Fruit fly (Drosophila melanogaster) whole organism, embryonic: ENCODE results near the gene put.
A peak's percentile ranks its signal among the peaks of the same experiment; 100 is the strongest.

Experiments used
- BEAF-32 ChIP-seq: fragments of 200-800 bp; sonication (Bioruptor generic); optimal IDR thresholded peaks from 3 replicates; lab custom pipeline; 2017; ENCODE audit warnings: missing biosample characterization, missing genetic modification characterization, mild to moderate bottlenecking, moderate library complexity, missing genetic modification reagents
- C15 ChIP-seq: fragments of 200-800 bp; sonication (Bioruptor generic); IDR thresholded peaks from 3 replicates; pipeline ENCODE4 v1.3.6; 2022; ENCODE audit warnings: missing biosample characterization, missing genetic modification characterization
- CG10274 ChIP-seq: fragments of 200-800 bp; sonication (Bioruptor generic); optimal IDR thresholded peaks from 3 replicates; lab custom pipeline; 2017; ENCODE audit warnings: missing biosample characterization, mild to moderate bottlenecking, missing genetic modification characterization
- CG10543 ChIP-seq: fragments of 200-800 bp; sonication (Bioruptor generic); optimal IDR thresholded peaks from 3 replicates; lab custom pipeline; 2017; ENCODE audit warnings: missing biosample characterization, mild to moderate bottlenecking, missing genetic modification characterization, moderate library complexity
- CG11456 ChIP-seq: fragments of 200-800 bp; sonication (Bioruptor generic); IDR thresholded peaks from 3 replicates; pipeline ENCODE4 v1.3.6; 2022; ENCODE audit warnings: missing biosample characterization, missing genetic modification characterization
- CG12744 ChIP-seq: fragments of 200-800 bp; sonication (Bioruptor generic); optimal IDR thresholded peaks from 2 replicates; lab custom pipeline; 2016; ENCODE audit warnings: missing biosample characterization, missing genetic modification characterization
- CG1602 ChIP-seq: fragments of 200-800 bp; sonication (Bioruptor generic); optimal IDR thresholded peaks from 3 replicates; lab custom pipeline; 2016; ENCODE audit warnings: missing biosample characterization, missing genetic modification characterization
- CG17359 ChIP-seq: fragments of 200-800 bp; sonication (Bioruptor generic); optimal IDR thresholded peaks from 3 replicates; lab custom pipeline; 2018; ENCODE audit warnings: missing biosample characterization, mild to moderate bottlenecking, missing genetic modification characterization, moderate library complexity
- CG17361 ChIP-seq: fragments of 200-800 bp; sonication (Bioruptor generic); IDR thresholded peaks from 3 replicates; pipeline ENCODE4 v1.3.6; 2022; ENCODE audit warnings: missing biosample characterization, missing genetic modification characterization
- CG17802 ChIP-seq: fragments of 200-800 bp; sonication (Bioruptor generic); optimal IDR thresholded peaks from 2 replicates; lab custom pipeline; 2018; ENCODE audit warnings: missing biosample characterization, mild to moderate bottlenecking, missing genetic modification characterization, moderate library complexity
- CG18011 ChIP-seq: fragments of 200-800 bp; sonication (Bioruptor generic); optimal IDR thresholded peaks from 2 replicates; lab custom pipeline; 2017; ENCODE audit warnings: missing biosample characterization, missing genetic modification characterization, mild to moderate bottlenecking, moderate library complexity, missing genotype
- CG18599 ChIP-seq: fragments of 200-800 bp; sonication (Bioruptor generic); optimal IDR thresholded peaks from 3 replicates; lab custom pipeline; 2017; ENCODE audit warnings: missing biosample characterization, missing genetic modification characterization, mild to moderate bottlenecking, moderate library complexity, missing genetic modification reagents
- CG18764 ChIP-seq: fragments of 200-800 bp; sonication (Bioruptor generic); optimal IDR thresholded peaks from 3 replicates; lab custom pipeline; 2016; ENCODE audit warnings: missing biosample characterization, missing genetic modification characterization
- CG2116 ChIP-seq: fragments of 200-800 bp; sonication (Bioruptor generic); optimal IDR thresholded peaks from 3 replicates; lab custom pipeline; 2018; ENCODE audit warnings: missing biosample characterization, mild to moderate bottlenecking, missing genetic modification characterization
- CG31441 ChIP-seq: fragments of 200-800 bp; sonication (Bioruptor generic); IDR thresholded peaks from 2 replicates; pipeline ENCODE4 v1.3.6; 2022; ENCODE audit warnings: missing biosample characterization, missing genetic modification characterization
- CG3847 ChIP-seq: fragments of 200-800 bp; sonication (Bioruptor generic); IDR thresholded peaks from 2 replicates; pipeline ENCODE4 v1.3.6; 2022; ENCODE audit warnings: missing biosample characterization, missing genetic modification characterization
- CG42726 ChIP-seq: fragments of 200-800 bp; sonication (Bioruptor generic); IDR thresholded peaks from 2 replicates; pipeline ENCODE4 v1.3.6; 2022; ENCODE audit warnings: missing biosample characterization, missing genetic modification characterization; ENCODE audit not compliant: partially characterized antibody
- CG4360 ChIP-seq: fragments of 200-800 bp; sonication (Bioruptor generic); IDR thresholded peaks from 2 replicates; pipeline ENCODE4 v1.3.6; 2022; ENCODE audit warnings: missing biosample characterization, missing genetic modification characterization
- CG4617 ChIP-seq: fragments of 200-800 bp; sonication (Bioruptor generic); optimal IDR thresholded peaks from 3 replicates; lab custom pipeline; 2016; ENCODE audit warnings: missing biosample characterization, missing genetic modification characterization, borderline replicate concordance
- CG6765 ChIP-seq: fragments of 200-800 bp; sonication (Bioruptor generic); optimal IDR thresholded peaks from 3 replicates; lab custom pipeline; 2017; ENCODE audit warnings: missing biosample characterization, mild to moderate bottlenecking, missing genetic modification characterization
- CG8388 ChIP-seq: fragments of 200-800 bp; sonication (Bioruptor generic); optimal IDR thresholded peaks from 2 replicates; lab custom pipeline; 2019; ENCODE audit warnings: missing biosample characterization, mild to moderate bottlenecking, missing genetic modification characterization, moderate library complexity
- Chrac-16 ChIP-seq: fragments of 200-800 bp; sonication (Bioruptor generic); optimal IDR thresholded peaks from 3 replicates; lab custom pipeline; 2016; ENCODE audit warnings: missing biosample characterization, missing genetic modification characterization
- CkIIα-i1 ChIP-seq: fragments of 200-800 bp; sonication (Bioruptor generic); IDR thresholded peaks from 2 replicates; pipeline ENCODE4 v1.3.6; 2022; ENCODE audit warnings: missing biosample characterization, missing genetic modification characterization
- Dbx ChIP-seq: fragments of 200-800 bp; sonication (Bioruptor generic); IDR thresholded peaks from 3 replicates; pipeline ENCODE4 v1.3.6; 2022; ENCODE audit warnings: missing biosample characterization, missing genetic modification characterization
- Dref ChIP-seq: fragments of 200-800 bp; sonication (Bioruptor generic); IDR thresholded peaks from 2 replicates; pipeline ENCODE4 v1.3.6; 2022; ENCODE audit warnings: missing biosample characterization, missing genetic modification characterization
- H15 ChIP-seq: fragments of 200-800 bp; sonication (Bioruptor generic); IDR thresholded peaks from 3 replicates; pipeline ENCODE4 v1.3.6; 2022; ENCODE audit warnings: missing biosample characterization, missing genetic modification characterization
- HLH3B ChIP-seq: fragments of 200-800 bp; sonication (Bioruptor generic); IDR thresholded peaks from 2 replicates; pipeline ENCODE4 v1.3.6; 2022; ENCODE audit warnings: missing biosample characterization, missing genetic modification characterization
- Hmx ChIP-seq: fragments of 200-800 bp; sonication (Bioruptor generic); optimal IDR thresholded peaks from 2 replicates; lab custom pipeline; 2016; ENCODE audit warnings: missing biosample characterization, missing genetic modification characterization
- Hr51 ChIP-seq, 2 experiments: fragments of 200-800 bp; sonication (Bioruptor generic); optimal IDR thresholded peaks; 2 replicates in 1 of 2; 3 replicates in 1 of 2; lab custom pipeline; 2016 to 2018; ENCODE audit warnings: missing biosample characterization in 2 of 2, missing genetic modification characterization in 2 of 2, mild to moderate bottlenecking in 1 of 2, moderate library complexity in 1 of 2
- Mad ChIP-seq: fragments of 200-800 bp; sonication (Bioruptor generic); optimal IDR thresholded peaks from 2 replicates; lab custom pipeline; 2016; ENCODE audit warnings: missing biosample characterization, missing genetic modification characterization
- Nf-YB ChIP-seq: fragments of 200-800 bp; sonication (Bioruptor generic); optimal IDR thresholded peaks from 3 replicates; lab custom pipeline; 2019; ENCODE audit warnings: missing biosample characterization, mild to moderate bottlenecking, missing genetic modification characterization, moderate library complexity
- Oaz ChIP-seq: fragments of 200-800 bp; sonication (Bioruptor generic); IDR thresholded peaks from 2 replicates; pipeline ENCODE4 v1.3.6; 2022; ENCODE audit warnings: missing biosample characterization, missing genetic modification characterization
- Pdp1 ChIP-seq, 2 experiments: fragments of 200-800 bp; sonication (Bioruptor generic); optimal IDR thresholded peaks; 3 replicates each; lab custom pipeline; 2016; ENCODE audit warnings: missing biosample characterization in 2 of 2, missing genetic modification characterization in 2 of 2, mild to moderate bottlenecking in 1 of 2, moderate library complexity in 1 of 2
- ash1 ChIP-seq: fragments of 200-800 bp; sonication (Bioruptor generic); optimal IDR thresholded peaks from 2 replicates; lab custom pipeline; 2018; ENCODE audit warnings: missing biosample characterization, mild to moderate bottlenecking, missing genetic modification characterization
- bigmax ChIP-seq: fragments of 200-800 bp; sonication (Bioruptor generic); optimal IDR thresholded peaks from 2 replicates; lab custom pipeline; 2018; ENCODE audit warnings: missing biosample characterization, mild to moderate bottlenecking, missing genetic modification characterization
- caup ChIP-seq: fragments of 200-800 bp; sonication (Bioruptor generic); optimal IDR thresholded peaks from 3 replicates; lab custom pipeline; 2017; ENCODE audit warnings: missing biosample characterization, mild to moderate bottlenecking, missing genetic modification characterization, moderate library complexity; ENCODE audit not compliant: severe bottlenecking
- fru ChIP-seq: fragments of >200 bp; optimal IDR thresholded peaks from 2 replicates; lab custom pipeline; 2017
- gcm2 ChIP-seq: fragments of 200-800 bp; sonication (Bioruptor generic); optimal IDR thresholded peaks from 2 replicates; lab custom pipeline; 2016; ENCODE audit warnings: missing biosample characterization, missing genetic modification characterization
- lbe ChIP-seq: fragments of 200-800 bp; sonication (Bioruptor generic); optimal IDR thresholded peaks from 2 replicates; lab custom pipeline; 2016; ENCODE audit warnings: missing biosample characterization, mild to moderate bottlenecking, missing genetic modification characterization
- luna ChIP-seq: fragments of 200-800 bp; sonication (Bioruptor generic); optimal IDR thresholded peaks from 2 replicates; lab custom pipeline; 2016; ENCODE audit warnings: missing biosample characterization, missing genetic modification characterization
- nerfin-2 ChIP-seq: fragments of 200-800 bp; sonication (Bioruptor generic); IDR thresholded peaks from 2 replicates; pipeline ENCODE4 v1.3.6; 2022; ENCODE audit warnings: missing biosample characterization, missing genetic modification characterization; ENCODE audit not compliant: partially characterized antibody
- nmo ChIP-seq: fragments of 200-800 bp; sonication (Bioruptor generic); optimal IDR thresholded peaks from 2 replicates; lab custom pipeline; 2018; ENCODE audit warnings: missing biosample characterization, mild to moderate bottlenecking, missing genetic modification characterization, moderate library complexity
- pfk ChIP-seq: fragments of 200-800 bp; sonication (Bioruptor generic); optimal IDR thresholded peaks from 2 replicates; lab custom pipeline; 2018; ENCODE audit warnings: missing biosample characterization, mild to moderate bottlenecking, missing genetic modification characterization, moderate library complexity
- pros ChIP-seq: fragments of 200-800 bp; sonication (Bioruptor generic); optimal IDR thresholded peaks from 3 replicates; lab custom pipeline; 2019; ENCODE audit warnings: missing biosample characterization, mild to moderate bottlenecking, missing genetic modification characterization, moderate library complexity
- psq ChIP-seq: fragments of 200-800 bp; sonication (Bioruptor generic); optimal IDR thresholded peaks from 2 replicates; lab custom pipeline; 2017; ENCODE audit warnings: missing biosample characterization, missing genetic modification characterization
- sug ChIP-seq: fragments of 200-800 bp; optimal IDR thresholded peaks from 2 replicates; lab custom pipeline; 2019; ENCODE audit warnings: missing biosample characterization, mild to moderate bottlenecking, missing genetic modification characterization, moderate library complexity
- usp ChIP-seq: fragments of >200 bp; optimal IDR thresholded peaks from 2 replicates; lab custom pipeline; 2017; ENCODE audit warnings: missing biosample characterization, missing genetic modification characterization
- vvl ChIP-seq: fragments of 200-800 bp; sonication (Bioruptor generic); IDR thresholded peaks from 2 replicates; pipeline ENCODE4 v1.3.6; 2022; ENCODE audit warnings: missing biosample characterization, missing genetic modification characterization
- zen2 ChIP-seq: fragments of 200-800 bp; sonication (Bioruptor generic); IDR thresholded peaks from 3 replicates; pipeline ENCODE4 v1.3.6; 2022; ENCODE audit warnings: missing biosample characterization, missing genetic modification characterization; ENCODE audit not compliant: partially characterized antibody

The put gene

DNA sequence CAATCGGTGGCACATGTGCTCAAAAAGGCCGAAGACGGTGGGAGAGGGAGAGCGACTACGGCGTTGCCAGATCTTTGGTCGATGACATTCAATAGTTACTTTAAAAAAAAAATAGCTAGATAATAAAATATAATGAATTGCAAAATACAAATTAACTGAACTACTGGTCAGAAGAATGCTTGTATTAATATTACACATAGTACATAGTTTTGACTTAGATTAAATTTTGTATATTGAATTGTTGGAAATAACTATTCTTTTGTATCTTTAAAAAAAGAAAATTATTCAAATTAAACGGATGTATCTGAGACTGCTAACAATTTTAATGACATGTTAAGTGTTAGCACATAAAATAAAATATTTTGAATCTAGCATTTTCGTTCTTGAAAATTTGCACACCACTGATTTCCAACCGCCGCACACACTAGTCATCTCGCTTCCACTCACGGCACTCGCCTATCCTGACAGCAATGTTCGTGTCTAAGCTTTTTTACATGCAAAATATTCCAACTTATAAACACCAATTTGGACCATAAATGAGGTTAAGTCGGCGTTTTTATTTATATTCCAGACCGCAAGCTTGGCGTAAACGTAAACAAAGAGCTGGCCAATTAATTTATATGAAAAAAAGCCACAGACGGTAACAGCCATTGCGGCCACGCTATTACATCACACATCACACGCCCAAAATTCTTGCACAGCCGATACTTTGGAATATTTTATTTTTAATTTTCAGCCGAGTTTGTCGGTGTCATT lies 50.4 kb downstream of the put start (continued):
- TF ChIP-seq fru (lab: Kevin White, UChicago) (no peak), CG17802 (tag; lab: Kevin White, UChicago) (no peak), CG18599 (GFP tag; lab: Kevin White, UChicago) (peak; percentile 84), CG2116 (GFP tag; lab: Kevin White, UChicago) (no peak), Nf-YB (GFP tag; lab: Kevin White, UChicago) (peak; percentile 65), Pdp1 (GFP tag; optimal IDR thresholded peaks at IDR 0.05; lab: Kevin White, UChicago) (peak; percentile 47 to 95), BEAF-32 (GFP tag; lab: Kevin White, UChicago) (peak; percentile 57), pfk (GFP tag; lab: Kevin White, UChicago) (no peak), H15 (GFP tag; lab: Robert Waterston, UW) (peak; percentile 62; the same call in 1 of the 3 replicates), CG18764 (peak; percentile 66), Hmx (GFP tag; lab: Kevin White, UChicago) (peak; percentile 37), HLH3B (GFP tag; lab: Robert Waterston, UW) (peak; percentile 57), vvl (peak; percentile 58; the same call in 1 of the 2 replicates), nmo (peak; percentile 86), CG17359 (tag; lab: Kevin White, UChicago) (peak; percentile 72), luna (GFP tag; lab: Kevin White, UChicago) (no peak), CG8388 (GFP tag; lab: Kevin White, UChicago) (peak; percentile 75), sug (tag; lab: Kevin White, UChicago) (peak; percentile 57), Mad (GFP tag; lab: Kevin White, UChicago) (peak; percentile 52), CG6765 (peak; percentile 63), Dref (no peak), CG12744 (GFP tag; lab: Kevin White, UChicago) (peak; percentile 15), bigmax (peak; percentile 97), CG10543 (GFP tag; lab: Kevin White, UChicago) (peak; percentile 74), CG3847 (peak; percentile 69), Dbx (GFP tag; lab: Robert Waterston, UW) (peak; percentile 78; the same call in 2 of the 3 replicates), CG10274 (GFP tag; lab: Kevin White, UChicago) (peak; percentile 49), psq (GFP tag; lab: Kevin White, UChicago) (peak; percentile 92), CG31441 (GFP tag; lab: Robert Waterston, UW) (peak; percentile 83), lbe (GFP tag; lab: Kevin White, UChicago) (no peak), CkIIα-i1 (no peak), Chrac-16 (GFP tag; lab: Kevin White, UChicago) (peak; percentile 62), pros (GFP tag; lab: Kevin White, UChicago) (no peak), gcm2 (GFP tag; lab: Kevin White, UChicago) (peak; percentile 36), CG4360 (GFP tag; lab: Robert Waterston, UW) (no peak), Oaz (GFP tag; lab: Robert Waterston, UW) (no peak), CG4617 (no peak), caup (GFP tag; lab: Kevin White, UChicago) (peak; percentile 65), usp (GFP tag; lab: Kevin White, UChicago) (no peak), Hr51 (GFP tag; optimal IDR thresholded peaks at IDR 0.05; lab: Kevin White, UChicago) (peak; percentile 35 to 80), nerfin-2 (no peak), CG18011 (GFP tag; lab: Kevin White, UChicago) (peak; percentile 43), C15 (GFP tag; lab: Robert Waterston, UW) (no peak), zen2 (no peak), CG11456 (GFP tag; lab: Robert Waterston, UW) (peak; percentile 66; the same call in 2 of the 3 replicates), ash1 (GFP tag; lab: Kevin White, UChicago) (no peak), CG42726 (GFP tag; lab: Robert Waterston, UW) (no peak), CG17361 (GFP tag; lab: Robert Waterston, UW) (peak; percentile 90), CG1602 (GFP tag; lab: Kevin White, UChicago) (peak; percentile 78)
